Fruit fly (Drosophila melanogaster): Measurements from ENCODE around the gene CG42834.

- TF ChIP-seq Clk (GFP tag; optimal IDR thresholded peaks at IDR 0.05) (no peak), CG5204 (GFP tag; optimal IDR thresholded peaks at IDR 0.05) (no peak)
Measured at dm6 chr3R:17377503-17377902, 41.1 kb upstream of the CG42834 start.

Measured in whole organism, adult.